Comparison of ENCODE assay signal across 2 worm cellular contexts in genomic region chrX:16184069-16184468, ce11.
TF ChIP-seq lines count a peak whose summit lies in the region.

Gene nlp-67 (plus strand): TSS chrX:16184369.

TF ChIP-seq in whole organism, L4 larva, 104 proteins besides CTCF, POLR2A, EP300 and RAD21:
- TF ChIP-seq rbr-2 (tag; optimal IDR thresholded peaks at IDR 0.05; lab: Kevin White, UChicago) (no peak), egl-43 (GFP tag; IDR thresholded peaks at IDR 0.05; lab: Robert Waterston, UW) (0 out of 2 replicates have a peak, but pooled peaks have one; percentile 40), spr-3 (GFP tag; optimal IDR thresholded peaks at IDR 0.05; lab: Kevin White, UChicago) (no peak), php-3 (GFP tag; IDR thresholded peaks at IDR 0.05; lab: Robert Waterston, UW) (0 out of 2 replicates have a peak, but pooled peaks have one; percentile 16), aha-1 (tag; lab: Kevin White, UChicago) (peak; percentile 2), ceh-28 (tag; optimal IDR thresholded peaks at IDR 0.05; lab: Kevin White, UChicago) (no peak)

TF ChIP-seq in whole organism, young adult, 124 proteins besides CTCF, POLR2A, EP300 and RAD21:
- TF ChIP-seq zfh-2 (GFP tag; conservative IDR thresholded peaks at IDR 0.05; lab: Robert Waterston, UW) (peak; percentile 24; the same call in 1 of the 2 replicates), akir-1 (GFP tag; optimal IDR thresholded peaks at IDR 0.05; lab: Kevin White, UChicago) (no peak)
